Worm (Caenorhabditis elegans) whole organism, L4 larva: ENCODE measurements around the gene rnp-7.

ENCODE experiments used
- F26F4.8 ChIP-seq: fragments of 200-800 bp; sonication (Bioruptor generic); conservative IDR thresholded peaks from 2 replicates; pipeline ENCODE4 v1.3.6; 2022; ENCODE audit warnings: missing genetic modification characterization, missing compliant biosample characterization
- T26A8.4 ChIP-seq: fragments of 200-800 bp; sonication (Bioruptor generic); IDR thresholded peaks from 2 replicates; pipeline ENCODE4 v1.3.6; 2022; ENCODE audit warnings: missing genetic modification characterization, missing compliant biosample characterization
- ZK337.2 ChIP-seq: fragments of 200-800 bp; sonication (Bioruptor generic); IDR thresholded peaks from 2 replicates; pipeline ENCODE4 v1.3.6; 2022; ENCODE audit warnings: missing genetic modification reagents, missing genetic modification characterization, missing compliant biosample characterization
- ZK546.5 ChIP-seq, 2 experiments: sonication (generic microtip); optimal IDR thresholded peaks; 2 replicates each; lab custom pipeline; 2017; ENCODE audit warnings: missing biosample characterization in 2 of 2, missing genetic modification characterization in 2 of 2
- aha-1 ChIP-seq: fragments of 150-350 bp; peaks from one replicate; lab custom pipeline; 2014; ENCODE audit warnings: missing biosample characterization, missing genetic modification characterization
- ceh-44 ChIP-seq: fragments of 200-800 bp; sonication (Bioruptor generic); IDR thresholded peaks from 2 replicates; pipeline ENCODE4 v1.3.6; 2022; ENCODE audit warnings: missing genetic modification reagents, missing genetic modification characterization, missing compliant biosample characterization
- cey-2 ChIP-seq: sonication (generic microtip); optimal IDR thresholded peaks from 3 replicates; lab custom pipeline; 2017; ENCODE audit warnings: missing genetic modification characterization, mild to moderate bottlenecking, missing compliant biosample characterization, antibody characterized with exemption, borderline replicate concordance; ENCODE audit not compliant: insufficient read depth
- ctbp-1 ChIP-seq: fragments of 200-800 bp; sonication (Bioruptor generic); IDR thresholded peaks from 2 replicates; pipeline ENCODE4 v1.3.6; 2022; ENCODE audit warnings: missing genetic modification reagents, missing genetic modification characterization, missing compliant biosample characterization
- daf-16 ChIP-seq, 3 experiments: sonication (generic microtip); optimal IDR thresholded peaks; 2 replicates each; lab custom pipeline; 2016 to 2017; ENCODE audit warnings: missing genetic modification characterization in 3 of 3, missing genetic modification reagents in 3 of 3, mild to moderate bottlenecking in 2 of 3, missing compliant biosample characterization in 2 of 3, missing biosample characterization in 1 of 3, moderate library complexity in 1 of 3
- dmd-6 ChIP-seq: fragments of 200-800 bp; sonication (Bioruptor generic); IDR thresholded peaks from 2 replicates; pipeline ENCODE4 v1.3.6; 2022; ENCODE audit warnings: missing genetic modification reagents, missing genetic modification characterization, missing compliant biosample characterization
- dpl-1 ChIP-seq: fragments of 150-350 bp; optimal IDR thresholded peaks from 2 replicates; lab custom pipeline; 2014; ENCODE audit warnings: missing biosample characterization, missing genetic modification reagents, missing genetic modification characterization
- dve-1 ChIP-seq: sonication (generic microtip); optimal IDR thresholded peaks from 2 replicates; lab custom pipeline; 2017; ENCODE audit warnings: antibody characterized with exemption, mild to moderate bottlenecking, missing genetic modification characterization, missing compliant biosample characterization; ENCODE audit not compliant: insufficient read depth
- hif-1 ChIP-seq, 2 experiments: sonication (generic microtip); optimal IDR thresholded peaks; 2 replicates each; lab custom pipeline; 2016 to 2017; ENCODE audit warnings: missing compliant biosample characterization in 2 of 2, missing genetic modification characterization in 2 of 2, missing genetic modification reagents in 2 of 2, missing genotype in 2 of 2, mild to moderate bottlenecking in 1 of 2
- hlh-11 ChIP-seq: fragments of 200-800 bp; sonication (Bioruptor generic); optimal IDR thresholded peaks from 2 replicates; lab custom pipeline; 2018; ENCODE audit warnings: mild to moderate bottlenecking, missing genetic modification characterization, missing compliant biosample characterization
- hlh-30 ChIP-seq: sonication (generic microtip); optimal IDR thresholded peaks from 2 replicates; lab custom pipeline; 2017; ENCODE audit warnings: antibody characterized with exemption, mild to moderate bottlenecking, missing genetic modification characterization, missing compliant biosample characterization; ENCODE audit not compliant: insufficient read depth
- hmg-1.1 ChIP-seq: fragments of 200-800 bp; sonication (Bioruptor generic); IDR thresholded peaks from 2 replicates; pipeline ENCODE4 v1.3.6; 2022; ENCODE audit warnings: missing genetic modification reagents, missing genetic modification characterization, missing compliant biosample characterization
- jun-1 ChIP-seq: fragments of 150-350 bp; optimal IDR thresholded peaks from 2 replicates; lab custom pipeline; 2014; ENCODE audit warnings: missing biosample characterization, missing genetic modification reagents, missing genetic modification characterization
- lin-29 ChIP-seq: fragments of 200-800 bp; sonication (Bioruptor generic); IDR thresholded peaks from 2 replicates; pipeline ENCODE4 v1.3.6; 2022; ENCODE audit warnings: missing genetic modification reagents, missing genetic modification characterization, missing compliant biosample characterization
- lin-38 ChIP-seq: fragments of 200-800 bp; sonication (Bioruptor generic); IDR thresholded peaks from 2 replicates; pipeline ENCODE4 v1.3.6; 2022; ENCODE audit warnings: missing genetic modification reagents, missing genetic modification characterization, missing compliant biosample characterization
- lsy-2 ChIP-seq, 2 experiments: fragments of 150-350 bp in 1 of 2; sonication (generic microtip) in 1 of 2; optimal IDR thresholded peaks; 2 replicates each; lab custom pipeline; 2014 to 2017; ENCODE audit warnings: missing biosample characterization in 2 of 2, missing genetic modification characterization in 2 of 2
- mdl-1 ChIP-seq, 2 experiments: fragments of 150-350 bp in 1 of 2; sonication (generic microtip) in 1 of 2; optimal IDR thresholded peaks; 2 replicates each; lab custom pipeline; 2014 to 2017; ENCODE audit warnings: missing biosample characterization in 2 of 2, missing genetic modification characterization in 2 of 2
- mep-1 ChIP-seq: fragments of 150-350 bp; sonication (generic microtip); optimal IDR thresholded peaks from 3 replicates; lab custom pipeline; 2014; ENCODE audit warnings: missing biosample characterization, missing genetic modification characterization
- mes-2 ChIP-seq: sonication (generic microtip); optimal IDR thresholded peaks from 2 replicates; lab custom pipeline; 2016; ENCODE audit warnings: missing genotype, mild to moderate bottlenecking, missing genetic modification characterization, missing compliant biosample characterization; ENCODE audit not compliant: poor library complexity, severe bottlenecking
- mxl-2 ChIP-seq: fragments of 200-800 bp; sonication (Bioruptor generic); conservative IDR thresholded peaks from 2 replicates; pipeline ENCODE4 v1.3.6; 2022; ENCODE audit warnings: missing genetic modification reagents, missing genetic modification characterization, missing compliant biosample characterization
- nhr-10 ChIP-seq: fragments of 150-350 bp; optimal IDR thresholded peaks from 2 replicates; lab custom pipeline; 2014; ENCODE audit warnings: missing biosample characterization, missing genetic modification characterization
- nhr-25 ChIP-seq: sonication (generic microtip); optimal IDR thresholded peaks from 2 replicates; lab custom pipeline; 2017; ENCODE audit warnings: missing genetic modification characterization, mild to moderate bottlenecking, missing compliant biosample characterization, antibody characterized with exemption, moderate library complexity, borderline replicate concordance; ENCODE audit not compliant: insufficient read depth
- nhr-28 ChIP-seq: fragments of 150-350 bp; optimal IDR thresholded peaks from 2 replicates; lab custom pipeline; 2014; ENCODE audit warnings: missing biosample characterization, missing genetic modification characterization
- nhr-77 ChIP-seq: fragments of 150-350 bp; optimal IDR thresholded peaks from 2 replicates; lab custom pipeline; 2014; ENCODE audit warnings: missing biosample characterization, missing genetic modification characterization
- pha-4 ChIP-seq, 2 experiments: fragments of 150-350 bp in 1 of 2; fragments of 200-800 bp in 1 of 2; sonication (Bioruptor generic) in 1 of 2; IDR thresholded peaks in 1 of 2; optimal IDR thresholded peaks in 1 of 2; 2 replicates each; pipeline versions ENCODE4 v1.3.6 to Lab custom; 2014 to 2022; ENCODE audit warnings: missing genetic modification characterization in 2 of 2, missing genetic modification reagents in 2 of 2, missing biosample characterization in 1 of 2, missing compliant biosample characterization in 1 of 2
- unc-130 ChIP-seq: sonication (generic microtip); optimal IDR thresholded peaks from 2 replicates; lab custom pipeline; 2016; ENCODE audit warnings: missing genetic modification reagents, missing genetic modification characterization, missing compliant biosample characterization
- unc-62 ChIP-seq, 3 experiments: fragments of 150-350 bp in 1 of 3; sonication (generic microtip); optimal IDR thresholded peaks in 2 of 3; peaks in 1 of 3; 1 replicate in 1 of 3; 2 replicates in 2 of 3; lab custom pipeline; 2014 to 2017; ENCODE audit warnings: missing biosample characterization in 3 of 3, missing genetic modification characterization in 3 of 3, missing genetic modification reagents in 3 of 3, missing genotype in 1 of 3
- zip-2 ChIP-seq: fragments of 150-350 bp; optimal IDR thresholded peaks from 2 replicates; lab custom pipeline; 2014; ENCODE audit warnings: missing biosample characterization, missing genetic modification characterization

rnp-7 gene

DNA sequence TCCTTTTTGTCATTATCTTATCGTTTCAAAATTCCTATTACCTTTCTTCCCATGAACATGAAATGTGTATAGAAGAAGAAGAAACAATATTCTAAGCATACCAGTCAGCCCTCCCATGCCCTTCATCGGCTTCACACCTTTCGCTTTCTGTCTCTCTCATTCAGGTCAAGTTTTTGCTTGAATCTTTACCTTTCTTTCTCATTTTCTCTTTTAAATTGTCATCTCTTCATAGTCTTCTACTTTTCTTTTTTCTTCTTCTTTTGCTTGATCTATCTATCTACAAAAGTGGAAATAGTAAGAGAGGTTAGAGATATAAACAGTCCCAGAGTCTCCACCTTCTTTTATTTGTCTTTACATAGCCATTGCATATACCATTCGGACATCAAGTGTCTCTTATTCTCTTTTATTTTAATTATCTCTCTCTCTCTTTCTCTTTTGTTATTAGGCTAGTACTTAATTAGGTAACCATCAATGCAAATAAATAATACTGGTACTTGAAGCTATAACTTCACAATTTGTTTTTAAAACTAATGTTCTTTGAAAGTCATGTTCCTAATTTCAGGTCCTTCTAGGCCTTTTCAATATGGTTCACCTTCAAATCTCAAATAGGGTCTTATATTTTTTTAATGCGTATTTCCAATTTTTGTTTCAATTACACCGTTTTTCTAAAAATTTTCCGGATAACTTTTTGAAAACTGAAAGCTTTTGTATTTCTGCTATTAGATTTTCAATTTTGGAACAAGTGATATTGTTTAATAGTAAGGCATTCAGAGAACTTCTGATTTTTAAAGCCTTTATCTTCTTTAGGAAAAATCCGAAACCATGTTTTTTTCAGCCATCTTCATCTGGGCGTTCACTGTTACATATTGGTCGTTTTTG lies 40.7 kb upstream of the rnp-7 start, which contains the start of gene dpy-31:
Gene dpy-31, plus strand, starts transcription at position 829 of the 879 bp plus-strand sequence.
- TF ChIP-seq nhr-10 (tag; lab: Kevin White, UChicago) = peak; percentile 6
- TF ChIP-seq zip-2 (tag; lab: Kevin White, UChicago) = no peak
- TF ChIP-seq mep-1 = peak; percentile 58
- TF ChIP-seq ZK337.2 (GFP tag; lab: Robert Waterston, UW) = no peak
- no peak for TF ChIP-seq hmg-1.1 (GFP tag; lab: Robert Waterston, UW)
- TF ChIP-seq mdl-1 (tag; optimal IDR thresholded peaks at IDR 0.05; lab: Kevin White, UChicago) = peak in 1 of 2 experiments; percentile 15
- peak in 1 of 2 experiments; percentile 44 for TF ChIP-seq lsy-2 (tag; optimal IDR thresholded peaks at IDR 0.05; lab: Kevin White, UChicago)
- TF ChIP-seq cey-2 (tag; lab: Kevin White, UChicago) = peak; percentile 34
- TF ChIP-seq dve-1 (tag; lab: Kevin White, UChicago) = peak; percentile 40
- TF ChIP-seq nhr-28 (tag; lab: Kevin White, UChicago) = peak; percentile 21
- TF ChIP-seq nhr-25 (tag; lab: Kevin White, UChicago) = peak; percentile 64
- TF ChIP-seq nhr-77 (tag; lab: Kevin White, UChicago) = peak; percentile 12
- no peak for TF ChIP-seq ctbp-1 (GFP tag; lab: Robert Waterston, UW)
- no peak for TF ChIP-seq T26A8.4 (GFP tag; lab: Robert Waterston, UW)
- peak in 1 of 2 experiments; percentile 95 for TF ChIP-seq unc-62 (GFP tag; optimal IDR thresholded peaks at IDR 0.05 in 1 of 2; lab: Kevin White, UChicago)
- TF ChIP-seq unc-62 (tag; optimal IDR thresholded peaks at IDR 0.05; lab: Kevin White, UChicago) = no peak
- peak; percentile 13 for TF ChIP-seq hlh-11 (tag; lab: Kevin White, UChicago)
- TF ChIP-seq, all 104 proteins: peak for 11

- TF ChIP-seq dve-1 (tag; lab: Kevin White, UChicago) (peak; percentile 17), mep-1 (peak; percentile 25), cey-2 (tag; lab: Kevin White, UChicago) (peak; percentile 17), F26F4.8 (no peak)
Measured at ce11 chrIII:7199467-7199866, 38.5 kb upstream of the rnp-7 start.

DNA sequence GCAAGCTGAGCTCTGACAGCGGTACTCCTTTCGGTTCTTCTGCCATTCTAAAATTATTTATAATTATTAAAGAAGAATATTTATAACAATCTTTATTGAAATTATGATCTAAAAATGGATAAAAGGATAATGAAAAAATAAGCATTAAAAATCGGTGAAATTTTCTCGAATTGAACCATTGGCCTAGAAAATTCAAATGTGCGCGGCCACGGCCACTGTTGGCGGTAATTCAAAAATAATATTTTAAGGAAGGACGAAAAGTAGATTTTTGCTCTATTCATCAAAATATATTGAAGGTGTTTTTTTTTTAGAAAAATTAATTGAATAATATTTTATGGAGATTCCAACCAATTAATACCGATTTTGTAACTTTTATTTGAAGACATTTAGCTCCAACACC lies 37.9 kb upstream of the rnp-7 start, which contains the start of gene pfd-5:
Gene pfd-5, minus strand, starts transcription at position 47 of the 400 bp plus-strand sequence.
- TF ChIP-seq lsy-2 (tag; optimal IDR thresholded peaks at IDR 0.05; lab: Kevin White, UChicago) (peak in 1 of 2 experiments; percentile 84), aha-1 (tag; lab: Kevin White, UChicago) (no peak), mes-2 (tag; lab: Kevin White, UChicago) (peak; percentile 98), lin-29 (GFP tag; lab: Robert Waterston, UW) (no peak), dmd-6 (GFP tag; lab: Robert Waterston, UW) (no peak), ceh-44 (GFP tag; lab: Robert Waterston, UW) (0 out of 2 replicates have a peak, but pooled peaks have one; percentile 26), nhr-10 (tag; lab: Kevin White, UChicago) (no peak), mep-1 (peak; percentile 41), dve-1 (tag; lab: Kevin White, UChicago) (peak; percentile 22), pha-4 (GFP tag; IDR thresholded peaks at IDR 0.05; lab: Robert Waterston, UW) (no peak), pha-4 (tag; optimal IDR thresholded peaks at IDR 0.05; lab: Kevin White, UChicago) (no peak), jun-1 (no peak), mxl-2 (GFP tag; lab: Robert Waterston, UW) (no peak), hlh-30 (tag; lab: Kevin White, UChicago) (peak; percentile 36), hif-1 (tag; optimal IDR thresholded peaks at IDR 0.05; lab: Kevin White, UChicago) (peak in 1 of 2 experiments; percentile 88), lin-38 (GFP tag; lab: Robert Waterston, UW) (peak; percentile 53), dpl-1 (peak; percentile 92), daf-16 (GFP tag; optimal IDR thresholded peaks at IDR 0.05; lab: Kevin White, UChicago) (no peak), daf-16 (tag; optimal IDR thresholded peaks at IDR 0.05; lab: Kevin White, UChicago) (peak; percentile 15), unc-130 (GFP tag; lab: Kevin White, UChicago) (peak; percentile 57), ZK546.5 (tag; optimal IDR thresholded peaks at IDR 0.05; lab: Kevin White, UChicago) (no peak)
